Fruit fly (Drosophila melanogaster) whole organism, wandering third instar larva: ENCODE data around the gene CG9016.

Experiments
- Dif ChIP-seq: fragments of 200-275, 200-300 bp; sonication (Bioruptor generic); optimal IDR thresholded peaks from 2 replicates; lab custom pipeline; 2018; ENCODE audit warnings: missing biosample characterization, missing genetic modification characterization; ENCODE audit not compliant: partially characterized antibody
- Rel ChIP-seq, 2 experiments: fragments of 200-800 bp; sonication (Bioruptor generic) in 1 of 2; optimal IDR thresholded peaks; 2 replicates in 1 of 2; 3 replicates in 1 of 2; lab custom pipeline; 2016 to 2019; ENCODE audit warnings: mild to moderate bottlenecking in 2 of 2, missing biosample characterization in 2 of 2, missing genetic modification characterization in 2 of 2, moderate library complexity in 1 of 2
- Sp1 ChIP-seq: fragments of 200-800 bp; sonication (Bioruptor generic); optimal IDR thresholded peaks from 3 replicates; lab custom pipeline; 2019; ENCODE audit warnings: missing biosample characterization, mild to moderate bottlenecking, missing genetic modification characterization, moderate library complexity
- br ChIP-seq: fragments of 200-800 bp; sonication (Bioruptor generic); optimal IDR thresholded peaks from 2 replicates; lab custom pipeline; 2016; ENCODE audit warnings: missing biosample characterization, missing genetic modification characterization
- h ChIP-seq: fragments of 200-800 bp; sonication (Bioruptor generic); optimal IDR thresholded peaks from 3 replicates; lab custom pipeline; 2016; ENCODE audit warnings: missing biosample characterization, mild to moderate bottlenecking, missing genetic modification characterization
- lola ChIP-seq: fragments of >200 bp; optimal IDR thresholded peaks from 2 replicates; lab custom pipeline; 2017; ENCODE audit warnings: missing biosample characterization, missing genetic modification characterization
- psq ChIP-seq: fragments of 200-800 bp; sonication (Bioruptor generic); optimal IDR thresholded peaks from 3 replicates; lab custom pipeline; 2017; ENCODE audit warnings: missing biosample characterization, mild to moderate bottlenecking, missing genetic modification characterization, moderate library complexity
- usp ChIP-seq: fragments of >200 bp; optimal IDR thresholded peaks from 2 replicates; lab custom pipeline; 2017; ENCODE audit warnings: missing biosample characterization, missing genetic modification characterization

- no peak for TF ChIP-seq Sp1 (GFP tag; lab: Kevin White, UChicago)
- no peak for TF ChIP-seq Dif (GFP tag; lab: Kevin White, UChicago)
- no peak for TF ChIP-seq usp (GFP tag; lab: Kevin White, UChicago)
- TF ChIP-seq br (GFP tag; lab: Kevin White, UChicago) = no peak
- TF ChIP-seq Rel (GFP tag; optimal IDR thresholded peaks at IDR 0.05; lab: Kevin White, UChicago) = no peak
- TF ChIP-seq Rel (tag; optimal IDR thresholded peaks at IDR 0.05; lab: Kevin White, UChicago) = no peak
- TF ChIP-seq h (GFP tag; lab: Kevin White, UChicago) = no peak
- TF ChIP-seq lola (GFP tag; lab: Kevin White, UChicago) = no peak
- TF ChIP-seq psq (GFP tag; lab: Kevin White, UChicago) = no peak
Observed at dm6 chr2L:5972588-5973236, 49.3 kb upstream of the CG9016 start.
